Fruit fly (Drosophila melanogaster): ENCODE results near the gene ssp2.
A peak's percentile ranks its signal among the peaks of the same experiment; 100 is the strongest.

The ssp2 gene

DNA sequence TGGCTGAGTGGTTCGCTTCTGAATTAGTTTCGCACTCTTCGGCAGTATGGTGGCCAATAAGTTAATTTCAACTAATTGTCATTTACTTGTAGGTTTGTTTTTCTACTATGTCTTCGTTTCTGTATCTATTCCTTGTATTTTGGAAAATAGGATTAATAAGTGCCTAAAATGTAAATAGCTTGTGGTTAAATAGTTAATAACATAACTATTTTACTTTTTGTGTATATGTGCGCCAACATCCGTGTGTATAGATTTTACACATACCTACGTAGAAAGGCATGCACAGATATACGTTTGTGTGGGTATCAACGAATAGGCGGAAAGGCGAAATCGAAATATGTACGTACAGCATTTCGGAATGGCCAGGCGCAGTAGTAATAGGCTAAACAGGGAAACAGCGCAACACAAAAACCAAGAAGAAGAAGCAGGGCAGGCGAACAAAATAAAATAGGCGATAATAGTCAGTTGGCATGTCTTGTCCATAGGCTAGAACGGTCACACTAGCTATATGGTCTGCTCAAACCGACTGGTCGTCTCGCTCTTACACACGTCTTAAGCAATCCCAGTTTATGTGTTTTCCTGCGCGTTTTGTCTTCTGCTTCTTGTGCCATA lies 37.6 kb downstream of the ssp2 start (continued):
- no peak for TF ChIP-seq sens-2 (GFP tag; IDR thresholded peaks at IDR 0.05)
- TF ChIP-seq CG2202 (tag; optimal IDR thresholded peaks at IDR 0.05) = no peak
- no peak for TF ChIP-seq emc (GFP tag; optimal IDR thresholded peaks at IDR 0.05)
- no peak for TF ChIP-seq Stat92E (GFP tag; optimal IDR thresholded peaks at IDR 0.05)
- 0 out of 2 replicates have a peak, but pooled peaks have one; percentile 6 for TF ChIP-seq Drgx (GFP tag; IDR thresholded peaks at IDR 0.05)
- TF ChIP-seq ttk (GFP tag; IDR thresholded peaks at IDR 0.05) = no peak
- peak; percentile 19; the same call in 1 of the 2 replicates for TF ChIP-seq Scr (GFP tag; IDR thresholded peaks at IDR 0.05; ENCODE audit: partially characterized antibody)
- no peak for TF ChIP-seq B-H1 (GFP tag; IDR thresholded peaks at IDR 0.05)
- no peak for TF ChIP-seq kay (GFP tag; optimal IDR thresholded peaks at IDR 0.05)
- TF ChIP-seq nerfin-2 (GFP tag; IDR thresholded peaks at IDR 0.05; ENCODE audit: partially characterized antibody) = no peak
- TF ChIP-seq CG1233 (GFP tag; optimal IDR thresholded peaks at IDR 0.05) = no peak
- TF ChIP-seq tio (GFP tag; optimal IDR thresholded peaks at IDR 0.05) = no peak
- TF ChIP-seq Camta (GFP tag; optimal IDR thresholded peaks at IDR 0.05) = no peak
- TF ChIP-seq Rx (GFP tag; IDR thresholded peaks at IDR 0.05) = no peak
- no peak for TF ChIP-seq ems (GFP tag; optimal IDR thresholded peaks at IDR 0.05)
- TF ChIP-seq CG7372 (GFP tag; IDR thresholded peaks at IDR 0.05) = no peak
- no peak for TF ChIP-seq CG17359 (tag; optimal IDR thresholded peaks at IDR 0.05)
- TF ChIP-seq odd (GFP tag; optimal IDR thresholded peaks at IDR 0.05) = no peak
- no peak for TF ChIP-seq Fer3 (tag; optimal IDR thresholded peaks at IDR 0.05)
- TF ChIP-seq PHDP (tag; optimal IDR thresholded peaks at IDR 0.05) = no peak
- no peak; the same call in 1 of the 2 replicates for TF ChIP-seq sob (GFP tag; IDR thresholded peaks at IDR 0.05)
- no peak for TF ChIP-seq CG3838 (GFP tag; optimal IDR thresholded peaks at IDR 0.05)
- no peak for TF ChIP-seq CG10462 (GFP tag; optimal IDR thresholded peaks at IDR 0.05)
- peak; percentile 28; the same call in 1 of the 2 replicates for TF ChIP-seq amos (GFP tag; IDR thresholded peaks at IDR 0.05; ENCODE audit: partially characterized antibody)
- no peak for TF ChIP-seq CG2129 (GFP tag; IDR thresholded peaks at IDR 0.05; ENCODE audit: partially characterized antibody)
- TF ChIP-seq Xrp1 (GFP tag; IDR thresholded peaks at IDR 0.05) = no peak
- no peak for TF ChIP-seq CG8765 (GFP tag; IDR thresholded peaks at IDR 0.05)
- TF ChIP-seq CG1529 (GFP tag; optimal IDR thresholded peaks at IDR 0.05) = no peak
- TF ChIP-seq CG8924 (tag; optimal IDR thresholded peaks at IDR 0.05) = peak; percentile 83
- no peak for TF ChIP-seq Tbp (GFP tag; optimal IDR thresholded peaks at IDR 0.05)
- TF ChIP-seq tin (GFP tag; optimal IDR thresholded peaks at IDR 0.05) = no peak
- no peak for TF ChIP-seq HLH54F (GFP tag; optimal IDR thresholded peaks at IDR 0.05)
- TF ChIP-seq Aef1 (GFP tag; IDR thresholded peaks at IDR 0.05) = no peak
- peak; percentile 51 for TF ChIP-seq CG13894 (tag; optimal IDR thresholded peaks at IDR 0.05)
- TF ChIP-seq bab2 (GFP tag; optimal IDR thresholded peaks at IDR 0.05) = no peak
- TF ChIP-seq chm (GFP tag; IDR thresholded peaks at IDR 0.05) = no peak
- no peak for TF ChIP-seq CG9817 (tag; optimal IDR thresholded peaks at IDR 0.05)
- no peak for TF ChIP-seq Dip3 (GFP tag; optimal IDR thresholded peaks at IDR 0.05)
- no peak for TF ChIP-seq CG6689 (GFP tag; IDR thresholded peaks at IDR 0.05)
- TF ChIP-seq pros (GFP tag; optimal IDR thresholded peaks at IDR 0.05) = peak; percentile 2
- TF ChIP-seq CG12236 (GFP tag; optimal IDR thresholded peaks at IDR 0.05) = no peak
- TF ChIP-seq CG6813 (GFP tag; optimal IDR thresholded peaks at IDR 0.05) = no peak
- no peak for TF ChIP-seq CG11695 (GFP tag; IDR thresholded peaks at IDR 0.05)
- TF ChIP-seq CG14050 (GFP tag; IDR thresholded peaks at IDR 0.05) = no peak
- no peak for TF ChIP-seq slou (GFP tag; optimal IDR thresholded peaks at IDR 0.05)
- TF ChIP-seq CG18476 (GFP tag; optimal IDR thresholded peaks at IDR 0.05) = no peak
- TF ChIP-seq knrl (GFP tag; IDR thresholded peaks at IDR 0.05; ENCODE audit: partially characterized antibody) = no peak
- peak; percentile 35 for TF ChIP-seq CG18599 (GFP tag; optimal IDR thresholded peaks at IDR 0.05)
- no peak for TF ChIP-seq vnd (GFP tag; IDR thresholded peaks at IDR 0.05; ENCODE audit: partially characterized antibody)
- no peak for TF ChIP-seq pfk (GFP tag; optimal IDR thresholded peaks at IDR 0.05)
- no peak for TF ChIP-seq Lim3 (GFP tag; IDR thresholded peaks at IDR 0.05)
